Worm (Caenorhabditis elegans) whole organism, young adult: Measurements from ENCODE around the gene arle-14.

Experiments
- B0019.2 ChIP-seq: fragments of 200-800 bp; sonication (Bioruptor generic); conservative IDR thresholded peaks from 2 replicates; pipeline ENCODE4 v1.3.6; 2022; ENCODE audit warnings: missing genetic modification reagents, missing genetic modification characterization, missing compliant biosample characterization
- B0336.3 ChIP-seq: fragments of 200-800 bp; sonication (Bioruptor generic); IDR thresholded peaks from 2 replicates; pipeline ENCODE4 v1.3.6; 2022; ENCODE audit warnings: missing genetic modification characterization, missing compliant biosample characterization
- C17E4.6 ChIP-seq: fragments of 200-800 bp; sonication (Bioruptor generic); IDR thresholded peaks from 2 replicates; pipeline ENCODE4 v1.3.6; 2022; ENCODE audit warnings: missing genetic modification reagents, missing genetic modification characterization, missing compliant biosample characterization
- F22D6.2 ChIP-seq: sonication (generic microtip); optimal IDR thresholded peaks from 2 replicates; lab custom pipeline; 2016; ENCODE audit warnings: mild to moderate bottlenecking, missing genetic modification characterization, missing compliant biosample characterization
- F37B4.10 ChIP-seq: fragments of 200-800 bp; sonication (Bioruptor generic); IDR thresholded peaks from 2 replicates; pipeline ENCODE4 v1.3.6; 2022; ENCODE audit warnings: missing genetic modification characterization, missing compliant biosample characterization
- F52B5.7 ChIP-seq: sonication (generic microtip); optimal IDR thresholded peaks from 2 replicates; lab custom pipeline; 2016; ENCODE audit warnings: mild to moderate bottlenecking, missing genetic modification characterization, missing compliant biosample characterization
- Y53F4B.3 ChIP-seq: fragments of 200-800 bp; sonication (Bioruptor generic); IDR thresholded peaks from 2 replicates; pipeline ENCODE4 v1.3.6; 2022; ENCODE audit warnings: missing genetic modification reagents, missing genetic modification characterization, missing compliant biosample characterization
- Y53G8AR.9 ChIP-seq: fragments of 200-800 bp; sonication (Bioruptor generic); conservative IDR thresholded peaks from 2 replicates; pipeline ENCODE4 v1.3.6; 2022; ENCODE audit warnings: missing genetic modification reagents, missing genetic modification characterization, missing compliant biosample characterization
- Y67H2A.10 ChIP-seq: fragments of 200-800 bp; sonication (Bioruptor generic); conservative IDR thresholded peaks from 2 replicates; pipeline ENCODE4 v1.3.6; 2022; ENCODE audit warnings: missing genetic modification reagents, missing genetic modification characterization, missing compliant biosample characterization
- aptf-3 ChIP-seq: fragments of 200-800 bp; sonication (Bioruptor generic); IDR thresholded peaks from 2 replicates; pipeline ENCODE4 v1.3.6; 2022; ENCODE audit warnings: missing genetic modification characterization, missing compliant biosample characterization
- atf-7 ChIP-seq: sonication (generic microtip); optimal IDR thresholded peaks from 2 replicates; lab custom pipeline; 2017; ENCODE audit warnings: mild to moderate bottlenecking, missing genetic modification characterization, missing compliant biosample characterization
- attf-6 ChIP-seq: fragments of 200-800 bp; sonication (Bioruptor generic); IDR thresholded peaks from 2 replicates; pipeline ENCODE4 v1.3.6; 2022; ENCODE audit warnings: missing genetic modification reagents, missing genetic modification characterization, missing compliant biosample characterization
- bed-2 ChIP-seq: fragments of 200-800 bp; sonication (Bioruptor generic); IDR thresholded peaks from 2 replicates; pipeline ENCODE4 v1.3.6; 2022; ENCODE audit warnings: missing genetic modification reagents, missing genetic modification characterization, missing compliant biosample characterization
- cebp-2 ChIP-seq: fragments of 200-800 bp; sonication (Bioruptor generic); IDR thresholded peaks from 2 replicates; pipeline ENCODE4 v1.3.6; 2022; ENCODE audit warnings: missing genetic modification characterization, missing compliant biosample characterization
- ceh-100 ChIP-seq: fragments of 200-800 bp; sonication (Bioruptor generic); IDR thresholded peaks from 2 replicates; pipeline ENCODE4 v1.3.6; 2022; ENCODE audit warnings: missing genetic modification reagents, missing genetic modification characterization, missing compliant biosample characterization
- ceh-40 ChIP-seq: fragments of 200-800 bp; sonication (Bioruptor generic); IDR thresholded peaks from 2 replicates; pipeline ENCODE4 v1.3.6; 2022; ENCODE audit warnings: missing genetic modification characterization, missing compliant biosample characterization
- chd-7 ChIP-seq: sonication (generic microtip); optimal IDR thresholded peaks from 2 replicates; lab custom pipeline; 2016; ENCODE audit warnings: mild to moderate bottlenecking, missing genetic modification characterization, moderate library complexity, missing compliant biosample characterization
- efl-1 ChIP-seq: fragments of 150-350 bp; optimal IDR thresholded peaks from 2 replicates; lab custom pipeline; 2014; ENCODE audit warnings: missing biosample characterization, missing genetic modification reagents, missing genetic modification characterization
- egl-44 ChIP-seq: fragments of 200-800 bp; sonication (Bioruptor generic); IDR thresholded peaks from 2 replicates; pipeline ENCODE4 v1.3.6; 2022; ENCODE audit warnings: missing genetic modification reagents, missing genetic modification characterization, missing compliant biosample characterization
- fkh-3 ChIP-seq: sonication (generic microtip); optimal IDR thresholded peaks from 2 replicates; lab custom pipeline; 2016; ENCODE audit warnings: mild to moderate bottlenecking, missing genetic modification characterization, missing compliant biosample characterization
- him-1 ChIP-seq: sonication (generic microtip); optimal IDR thresholded peaks from 2 replicates; lab custom pipeline; 2016; ENCODE audit warnings: missing genotype, missing genetic modification reagents, missing genetic modification characterization, missing compliant biosample characterization
- hlh-12 ChIP-seq: sonication (generic microtip); optimal IDR thresholded peaks from 2 replicates; lab custom pipeline; 2016; ENCODE audit warnings: missing genetic modification characterization, missing compliant biosample characterization
- hlh-26 ChIP-seq: fragments of 200-800 bp; sonication (Bioruptor generic); conservative IDR thresholded peaks from 2 replicates; pipeline ENCODE4 v1.3.6; 2022; ENCODE audit warnings: missing genetic modification reagents, missing genetic modification characterization, missing compliant biosample characterization
- hrde-1 ChIP-seq: sonication (generic microtip); optimal IDR thresholded peaks from 2 replicates; lab custom pipeline; 2016; ENCODE audit warnings: missing genetic modification characterization, mild to moderate bottlenecking, missing compliant biosample characterization, moderate library complexity, missing genotype, missing genetic modification reagents, borderline replicate concordance
- let-607 ChIP-seq, 2 experiments: fragments of 200-800 bp in 1 of 2; sonication (Bioruptor generic) in 1 of 2; sonication (generic microtip) in 1 of 2; optimal IDR thresholded peaks; 2 replicates each; lab custom pipeline; 2016 to 2018; ENCODE audit warnings: mild to moderate bottlenecking in 2 of 2, missing compliant biosample characterization in 2 of 2, missing genetic modification characterization in 2 of 2, moderate library complexity in 2 of 2, missing genotype in 1 of 2
- lin-26 ChIP-seq: fragments of 200-800 bp; sonication (Bioruptor generic); IDR thresholded peaks from 2 replicates; pipeline ENCODE4 v1.3.6; 2022; ENCODE audit warnings: missing genetic modification reagents, missing genetic modification characterization, missing compliant biosample characterization
- lin-54 ChIP-seq: fragments of 200-800 bp; sonication (Bioruptor generic); optimal IDR thresholded peaks from 2 replicates; lab custom pipeline; 2018; ENCODE audit warnings: mild to moderate bottlenecking, missing genetic modification characterization, missing compliant biosample characterization
- lir-1 ChIP-seq: fragments of 200-800 bp; sonication (Bioruptor generic); conservative IDR thresholded peaks from 2 replicates; pipeline ENCODE4 v1.3.6; 2022; ENCODE audit warnings: missing genetic modification reagents, missing genetic modification characterization, missing compliant biosample characterization
- madf-3 ChIP-seq: fragments of 200-800 bp; sonication (Bioruptor generic); IDR thresholded peaks from 2 replicates; pipeline ENCODE4 v1.3.6; 2022; ENCODE audit warnings: missing genetic modification reagents, missing genetic modification characterization, missing compliant biosample characterization
- madf-6 ChIP-seq: fragments of 200-800 bp; sonication (Bioruptor generic); IDR thresholded peaks from 2 replicates; pipeline ENCODE4 v1.3.6; 2022; ENCODE audit warnings: missing genetic modification reagents, missing genetic modification characterization, missing compliant biosample characterization
- madf-8 ChIP-seq: fragments of 200-800 bp; sonication (Bioruptor generic); conservative IDR thresholded peaks from 2 replicates; pipeline ENCODE4 v1.3.6; 2022; ENCODE audit warnings: missing genetic modification reagents, missing genetic modification characterization, missing compliant biosample characterization
- mcd-1 ChIP-seq: fragments of 200-800 bp; sonication (Bioruptor generic); IDR thresholded peaks from 2 replicates; pipeline ENCODE4 v1.3.6; 2022; ENCODE audit warnings: missing genetic modification reagents, missing genetic modification characterization, missing compliant biosample characterization
- mes-4 ChIP-seq: sonication (generic microtip); optimal IDR thresholded peaks from 2 replicates; lab custom pipeline; 2016; ENCODE audit warnings: missing genotype, missing genetic modification characterization, missing compliant biosample characterization
- nfya-2 ChIP-seq: fragments of 200-800 bp; sonication (Bioruptor generic); IDR thresholded peaks from 2 replicates; pipeline ENCODE4 v1.3.6; 2022; ENCODE audit warnings: missing genetic modification reagents, missing genetic modification characterization, missing compliant biosample characterization
- nhr-179 ChIP-seq: sonication (generic microtip); optimal IDR thresholded peaks from 2 replicates; lab custom pipeline; 2016; ENCODE audit warnings: mild to moderate bottlenecking, missing genetic modification characterization, missing compliant biosample characterization
- nhr-27 ChIP-seq: fragments of 200-800 bp; sonication (Bioruptor generic); optimal IDR thresholded peaks from 2 replicates; lab custom pipeline; 2018; ENCODE audit warnings: mild to moderate bottlenecking, missing genetic modification characterization, moderate library complexity, missing compliant biosample characterization
- rcor-1 ChIP-seq: fragments of 200-800 bp; sonication (Bioruptor generic); IDR thresholded peaks from 2 replicates; pipeline ENCODE4 v1.3.6; 2022; ENCODE audit warnings: missing genetic modification reagents, missing genetic modification characterization, missing compliant biosample characterization
- rec-8 ChIP-seq, 2 experiments: sonication (generic microtip); optimal IDR thresholded peaks; 2 replicates each; lab custom pipeline; 2016; ENCODE audit warnings: mild to moderate bottlenecking in 2 of 2, missing genetic modification characterization in 2 of 2, missing genetic modification reagents in 2 of 2, missing genotype in 2 of 2, missing biosample characterization in 1 of 2, missing compliant biosample characterization in 1 of 2, moderate library complexity in 1 of 2
- repo-1 ChIP-seq: sonication (generic microtip); optimal IDR thresholded peaks from 2 replicates; lab custom pipeline; 2017; ENCODE audit warnings: mild to moderate bottlenecking, missing genetic modification characterization, missing compliant biosample characterization
- sea-2 ChIP-seq: fragments of 200-800 bp; sonication (Bioruptor generic); IDR thresholded peaks from 2 replicates; pipeline ENCODE4 v1.3.6; 2022; ENCODE audit warnings: missing genetic modification characterization, missing compliant biosample characterization
- snpc-3.4 ChIP-seq: sonication (generic microtip); optimal IDR thresholded peaks from 2 replicates; lab custom pipeline; 2017; ENCODE audit warnings: missing genetic modification characterization, mild to moderate bottlenecking, missing compliant biosample characterization, antibody characterized with exemption, moderate library complexity, missing genotype, missing genetic modification reagents
- snpc-4 ChIP-seq, 5 experiments: fragments of 150-350 bp in 1 of 5; sonication (generic microtip) in 4 of 5; optimal IDR thresholded peaks; 2 replicates each; lab custom pipeline; 2014 to 2018; ENCODE audit warnings: missing genetic modification characterization in 5 of 5, missing biosample characterization in 3 of 5, antibody characterized with exemption in 2 of 5, mild to moderate bottlenecking in 2 of 5, missing compliant biosample characterization in 2 of 5, missing genotype in 2 of 5, moderate library complexity in 2 of 5, missing genetic modification reagents in 1 of 5
- somi-1 ChIP-seq: fragments of 200-800 bp; sonication (Bioruptor generic); optimal IDR thresholded peaks from 2 replicates; lab custom pipeline; 2018; ENCODE audit warnings: mild to moderate bottlenecking, missing genetic modification characterization, missing compliant biosample characterization
- tbp1 ChIP-seq: fragments of 200-800 bp; sonication (Bioruptor generic); optimal IDR thresholded peaks from 2 replicates; lab custom pipeline; 2018; ENCODE audit warnings: mild to moderate bottlenecking, missing genetic modification characterization, missing compliant biosample characterization
- unc-130 ChIP-seq: sonication (generic microtip); optimal IDR thresholded peaks from 2 replicates; lab custom pipeline; 2016; ENCODE audit warnings: missing genetic modification reagents, missing genetic modification characterization, missing compliant biosample characterization
- ztf-18 ChIP-seq: sonication (generic microtip); optimal IDR thresholded peaks from 2 replicates; lab custom pipeline; 2016; ENCODE audit warnings: missing genotype, mild to moderate bottlenecking, missing genetic modification characterization, missing compliant biosample characterization
- ztf-28 ChIP-seq: fragments of 200-800 bp; sonication (Bioruptor generic); IDR thresholded peaks from 2 replicates; pipeline ENCODE4 v1.3.6; 2022; ENCODE audit warnings: missing genetic modification reagents, missing genetic modification characterization, missing compliant biosample characterization
- ztf-6 ChIP-seq: fragments of 200-800 bp; sonication (Bioruptor generic); IDR thresholded peaks from 2 replicates; pipeline ENCODE4 v1.3.6; 2022; ENCODE audit warnings: missing genetic modification reagents, missing genetic modification characterization, missing compliant biosample characterization

The arle-14 gene

DNA sequence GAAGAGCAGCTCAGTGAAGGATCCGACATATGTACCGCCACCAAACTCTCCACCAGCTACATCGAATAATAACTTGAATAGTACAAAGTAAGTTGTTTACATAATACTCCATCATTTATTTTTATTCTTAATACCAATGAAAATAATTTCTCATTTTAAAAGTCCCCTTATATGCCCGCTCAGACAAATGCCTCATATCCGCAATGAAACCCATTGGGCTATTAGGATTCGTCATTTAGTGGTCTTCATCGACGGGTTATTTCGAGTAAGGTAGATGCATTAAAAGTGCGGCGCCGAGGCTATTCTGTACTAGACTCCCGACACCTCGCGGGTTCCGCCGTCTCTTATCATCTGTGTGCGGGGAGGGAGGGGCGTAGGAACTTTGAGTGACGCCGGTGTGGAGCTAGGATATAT, 39.0 kb upstream of the arle-14 start:
- TF ChIP-seq somi-1 (GFP tag; lab: Kevin White, UChicago) = peak; percentile 36
- TF ChIP-seq ztf-28 = no peak
- no peak for TF ChIP-seq ceh-40 (GFP tag; lab: Robert Waterston, UW)
- TF ChIP-seq attf-6 = peak; percentile 60
- no peak for TF ChIP-seq let-607 (tag; optimal IDR thresholded peaks at IDR 0.05; lab: Kevin White, UChicago)
- TF ChIP-seq hlh-26 (GFP tag; lab: Robert Waterston, UW) = no peak
- 0 out of 2 replicates have a peak, but pooled peaks have one; percentile 37 for TF ChIP-seq egl-44 (GFP tag; lab: Robert Waterston, UW)
- peak; percentile 88 for TF ChIP-seq B0336.3 (GFP tag; lab: Robert Waterston, UW)
- no peak for TF ChIP-seq nhr-27 (tag; lab: Kevin White, UChicago)
- no peak for TF ChIP-seq sea-2
- TF ChIP-seq rec-8 (tag; optimal IDR thresholded peaks at IDR 0.05; lab: Kevin White, UChicago) = peak in 1 of 2 experiments; percentile 28
- TF ChIP-seq snpc-3.4 (tag; lab: Kevin White, UChicago) = peak; percentile 97
- no peak for TF ChIP-seq bed-2 (GFP tag; lab: Robert Waterston, UW)
- no peak for TF ChIP-seq nhr-179 (tag; lab: Kevin White, UChicago)
- no peak for TF ChIP-seq Y67H2A.10 (GFP tag; lab: Robert Waterston, UW)
- 0 out of 2 replicates have a peak, but pooled peaks have one; percentile 9 for TF ChIP-seq C17E4.6 (GFP tag; lab: Robert Waterston, UW)
- TF ChIP-seq hrde-1 (tag; lab: Kevin White, UChicago) = peak; percentile 45
- TF ChIP-seq mcd-1 = peak; percentile 87
- no peak for TF ChIP-seq lir-1 (GFP tag; lab: Robert Waterston, UW)
- TF ChIP-seq ztf-18 (tag; lab: Kevin White, UChicago) = peak; percentile 49
- TF ChIP-seq lin-54 (GFP tag; lab: Kevin White, UChicago) = peak; percentile 88
- TF ChIP-seq cebp-2 (GFP tag; lab: Robert Waterston, UW) = no peak
- peak; percentile 96 for TF ChIP-seq snpc-4 (GFP tag; optimal IDR thresholded peaks at IDR 0.05; lab: Kevin White, UChicago)
- peak; percentile 94 to 99 (median 98) for TF ChIP-seq snpc-4 (tag; optimal IDR thresholded peaks at IDR 0.05; lab: Kevin White, UChicago)
- no peak for TF ChIP-seq mes-4 (tag; lab: Kevin White, UChicago)
- no peak for TF ChIP-seq hlh-12 (tag; lab: Kevin White, UChicago)
- TF ChIP-seq aptf-3 (GFP tag; lab: Robert Waterston, UW) = no peak
- peak; percentile 37 for TF ChIP-seq unc-130 (GFP tag; lab: Kevin White, UChicago)
- no peak for TF ChIP-seq ztf-6
- TF ChIP-seq tbp1 (GFP tag; lab: Kevin White, UChicago) = peak; percentile 75
- TF ChIP-seq him-1 (tag; lab: Kevin White, UChicago) = peak; percentile 95
- TF ChIP-seq B0019.2 (GFP tag; lab: Robert Waterston, UW) = no peak
- peak; percentile 53 for TF ChIP-seq repo-1 (tag; lab: Kevin White, UChicago)
- TF ChIP-seq F22D6.2 = no peak
- TF ChIP-seq madf-3 (GFP tag; lab: Robert Waterston, UW) = 0 out of 2 replicates have a peak, but pooled peaks have one; percentile 31
- TF ChIP-seq Y53F4B.3 (GFP tag; lab: Robert Waterston, UW) = no peak
- TF ChIP-seq fkh-3 = no peak
- no peak for TF ChIP-seq atf-7 (tag; lab: Kevin White, UChicago)
- TF ChIP-seq nfya-2 (GFP tag; lab: Robert Waterston, UW) = no peak
- TF ChIP-seq ceh-100 = peak; percentile 30; the same call in 1 of the 2 replicates
- TF ChIP-seq lin-26 (GFP tag; lab: Robert Waterston, UW) = peak; percentile 55; the same call in 1 of the 2 replicates
- TF ChIP-seq rcor-1 (GFP tag; lab: Robert Waterston, UW) = peak; percentile 71
- TF ChIP-seq F37B4.10 (GFP tag; lab: Robert Waterston, UW) = no peak
- no peak for TF ChIP-seq chd-7 (tag; lab: Kevin White, UChicago)
- TF ChIP-seq F52B5.7 (tag; lab: Kevin White, UChicago) = no peak
- peak; percentile 91 for TF ChIP-seq madf-6 (GFP tag; lab: Robert Waterston, UW)
- TF ChIP-seq madf-8 (GFP tag; lab: Robert Waterston, UW) = peak; percentile 54; the same call in 1 of the 2 replicates
- TF ChIP-seq efl-1 (GFP tag; lab: Kevin White, UChicago) = peak; percentile 34
- TF ChIP-seq Y53G8AR.9 (GFP tag; lab: Robert Waterston, UW) = 0 out of 2 replicates have a peak, but pooled peaks have one; percentile 28
